Worm (Caenorhabditis elegans) whole organism, L3 larva: ENCODE data around the gene C07A12.18.

Experiments used
- daf-12 ChIP-seq: fragments of 150-350 bp; optimal IDR thresholded peaks from 2 replicates; lab custom pipeline; 2014; ENCODE audit warnings: missing biosample characterization, missing genetic modification reagents, missing genetic modification characterization
- fos-1 ChIP-seq: fragments of 150-350 bp; optimal IDR thresholded peaks from 2 replicates; lab custom pipeline; 2014; ENCODE audit warnings: missing biosample characterization, missing genetic modification characterization
- nhr-11 ChIP-seq: fragments of 150-350 bp; optimal IDR thresholded peaks from 2 replicates; lab custom pipeline; 2014; ENCODE audit warnings: missing biosample characterization, missing genetic modification characterization

- TF ChIP-seq nhr-11 (tag; lab: Kevin White, UChicago) = no peak
- no peak for TF ChIP-seq fos-1 (tag; lab: Kevin White, UChicago)
- TF ChIP-seq daf-12 (tag; lab: Kevin White, UChicago) = no peak
Observed at ce11 chrX:4564717-4565316, 15.1 kb upstream of the C07A12.18 start, which contains the start of gene amt-4.
